Fruit fly (Drosophila melanogaster): ENCODE results near the gene CG14565.

dm6 chr3L:21739017-21739730 is 4.9 kb downstream of the CG14565 start:
- TF ChIP-seq fd64A (GFP tag; optimal IDR thresholded peaks at IDR 0.05), result no peak
- TF ChIP-seq CG15479 (GFP tag; optimal IDR thresholded peaks at IDR 0.05), result no peak
- TF ChIP-seq CG6175 (GFP tag; IDR thresholded peaks at IDR 0.05), result no peak
- no peak for TF ChIP-seq pan (optimal IDR thresholded peaks at IDR 0.05)
- TF ChIP-seq pan (GFP tag; optimal IDR thresholded peaks at IDR 0.05 in 1 of 2, IDR thresholded peaks at IDR 0.05 in 1 of 2), result no peak
- TF ChIP-seq lbe (GFP tag; optimal IDR thresholded peaks at IDR 0.05), result no peak
- no peak for TF ChIP-seq insv (GFP tag; optimal IDR thresholded peaks at IDR 0.05)
- TF ChIP-seq Hr78 (GFP tag; optimal IDR thresholded peaks at IDR 0.05), result no peak
- no peak for TF ChIP-seq CG30020 (tag; optimal IDR thresholded peaks at IDR 0.05)
- TF ChIP-seq CG43689 (GFP tag; IDR thresholded peaks at IDR 0.05), result no peak
- TF ChIP-seq phol (tag; optimal IDR thresholded peaks at IDR 0.05), result no peak
- TF ChIP-seq B-H1 (GFP tag; IDR thresholded peaks at IDR 0.05), result no peak

All from whole organism, embryonic.